Worm (Caenorhabditis elegans) whole organism, L3 larva: ENCODE results near the gene mrpl-44.

Source experiments
- R02D3.7 ChIP-seq: fragments of 150-350 bp; optimal IDR thresholded peaks from 2 replicates; lab custom pipeline; 2014; ENCODE audit warnings: missing biosample characterization, missing genetic modification characterization
- ZK546.5 ChIP-seq: sonication (generic microtip); optimal IDR thresholded peaks from 2 replicates; lab custom pipeline; 2017; ENCODE audit warnings: missing biosample characterization, missing genetic modification characterization
- aly-2 ChIP-seq: fragments of 150-350 bp; optimal IDR thresholded peaks from 2 replicates; lab custom pipeline; 2014; ENCODE audit warnings: missing biosample characterization, missing genetic modification characterization
- ama-1 ChIP-seq: fragments of 150-350 bp; optimal IDR thresholded peaks from 2 replicates; lab custom pipeline; 2018
- ceh-16 ChIP-seq: sonication (generic microtip); optimal IDR thresholded peaks from 2 replicates; lab custom pipeline; 2017; ENCODE audit warnings: missing biosample characterization, missing genetic modification characterization
- ceh-28 ChIP-seq: fragments of 150-350 bp; optimal IDR thresholded peaks from 2 replicates; lab custom pipeline; 2014; ENCODE audit warnings: missing biosample characterization, missing genetic modification reagents, missing genetic modification characterization
- ceh-9 ChIP-seq: sonication (generic microtip); optimal IDR thresholded peaks from 2 replicates; lab custom pipeline; 2018; ENCODE audit warnings: missing biosample characterization, missing genetic modification characterization
- daf-12 ChIP-seq: fragments of 150-350 bp; optimal IDR thresholded peaks from 2 replicates; lab custom pipeline; 2014; ENCODE audit warnings: missing biosample characterization, missing genetic modification reagents, missing genetic modification characterization
- egl-5 ChIP-seq: fragments of 150-350 bp; optimal IDR thresholded peaks from 2 replicates; lab custom pipeline; 2017; ENCODE audit warnings: missing biosample characterization, missing genetic modification reagents, missing genetic modification characterization, inconsistent platforms
- elt-2 ChIP-seq: sonication (generic microtip); optimal IDR thresholded peaks from 2 replicates; lab custom pipeline; 2016; ENCODE audit warnings: missing genetic modification reagents, mild to moderate bottlenecking, missing genetic modification characterization, missing compliant biosample characterization
- eor-1 ChIP-seq, 2 experiments: fragments of 150-350 bp; optimal IDR thresholded peaks; 2 replicates each; lab custom pipeline; 2014 to 2018; ENCODE audit warnings: missing biosample characterization in 2 of 2, missing genetic modification characterization in 2 of 2
- fkh-10 ChIP-seq: sonication (generic microtip); optimal IDR thresholded peaks from 2 replicates; lab custom pipeline; 2017; ENCODE audit warnings: missing biosample characterization, missing genetic modification reagents, missing genetic modification characterization
- lin-15B ChIP-seq: fragments of 150-350 bp; optimal IDR thresholded peaks from 2 replicates; lab custom pipeline; 2014; ENCODE audit warnings: missing biosample characterization, missing genetic modification characterization
- lin-39 ChIP-seq: fragments of 150-350 bp; optimal IDR thresholded peaks from 2 replicates; lab custom pipeline; 2018; ENCODE audit warnings: missing biosample characterization, missing genetic modification reagents, missing genetic modification characterization
- lsy-12 ChIP-seq: sonication (generic microtip); optimal IDR thresholded peaks from 2 replicates; lab custom pipeline; 2016; ENCODE audit warnings: mild to moderate bottlenecking, missing genetic modification characterization, missing compliant biosample characterization
- mdl-1 ChIP-seq: fragments of 150-350 bp; optimal IDR thresholded peaks from 2 replicates; lab custom pipeline; 2014; ENCODE audit warnings: missing biosample characterization, missing genetic modification characterization
- mml-1 ChIP-seq: fragments of 150-350 bp; sonication (generic microtip); optimal IDR thresholded peaks from 3 replicates; lab custom pipeline; 2014; ENCODE audit warnings: missing biosample characterization, missing genetic modification characterization
- nhr-11 ChIP-seq: fragments of 150-350 bp; optimal IDR thresholded peaks from 2 replicates; lab custom pipeline; 2014; ENCODE audit warnings: missing biosample characterization, missing genetic modification characterization
- nhr-12 ChIP-seq: fragments of 150-350 bp; optimal IDR thresholded peaks from 2 replicates; lab custom pipeline; 2014; ENCODE audit warnings: missing biosample characterization, missing genetic modification characterization
- nhr-23 ChIP-seq: fragments of 150-350 bp; optimal IDR thresholded peaks from 2 replicates; lab custom pipeline; 2014; ENCODE audit warnings: missing biosample characterization, missing genetic modification reagents, missing genetic modification characterization
- nhr-237 ChIP-seq: fragments of 150-350 bp; optimal IDR thresholded peaks from 2 replicates; lab custom pipeline; 2014; ENCODE audit warnings: missing biosample characterization, missing genetic modification characterization
- nhr-25 ChIP-seq: sonication (generic microtip); optimal IDR thresholded peaks from 2 replicates; lab custom pipeline; 2017; ENCODE audit warnings: missing biosample characterization, missing genetic modification characterization
- nhr-43 ChIP-seq: sonication (generic microtip); optimal IDR thresholded peaks from 2 replicates; lab custom pipeline; 2016; ENCODE audit warnings: mild to moderate bottlenecking, missing genetic modification characterization, missing compliant biosample characterization; ENCODE audit not compliant: poor library complexity, severe bottlenecking
- nhr-67 ChIP-seq: fragments of 150-350 bp; optimal IDR thresholded peaks from 2 replicates; lab custom pipeline; 2014; ENCODE audit warnings: missing biosample characterization, missing genetic modification characterization
- nhr-76 ChIP-seq: fragments of 150-350 bp; sonication (generic microtip); optimal IDR thresholded peaks from 5 replicates; lab custom pipeline; 2014; ENCODE audit warnings: missing biosample characterization, missing genetic modification characterization
- nhr-77 ChIP-seq: fragments of 150-350 bp; optimal IDR thresholded peaks from 2 replicates; lab custom pipeline; 2014; ENCODE audit warnings: missing biosample characterization, missing genetic modification characterization
- pha-4 ChIP-seq: fragments of 150-350 bp; optimal IDR thresholded peaks from 2 replicates; lab custom pipeline; 2014; ENCODE audit warnings: missing biosample characterization, missing genetic modification reagents, missing genetic modification characterization
- pqm-1 ChIP-seq: fragments of 150-350 bp; optimal IDR thresholded peaks from 2 replicates; lab custom pipeline; 2017; ENCODE audit warnings: missing biosample characterization, missing genetic modification characterization, inconsistent platforms
- sea-2 ChIP-seq: fragments of 150-350 bp; sonication (generic microtip); optimal IDR thresholded peaks from 4 replicates; lab custom pipeline; 2014; ENCODE audit warnings: missing biosample characterization, missing genetic modification reagents, missing genetic modification characterization
- skn-1 ChIP-seq: fragments of 150-350 bp; optimal IDR thresholded peaks from 2 replicates; lab custom pipeline; 2014; ENCODE audit warnings: missing biosample characterization, missing genetic modification characterization
- snpc-4 ChIP-seq: fragments of 150-350 bp; optimal IDR thresholded peaks from 2 replicates; lab custom pipeline; 2014; ENCODE audit warnings: missing biosample characterization, missing genetic modification characterization
- tbx-2 ChIP-seq: sonication (generic microtip); optimal IDR thresholded peaks from 2 replicates; lab custom pipeline; 2016; ENCODE audit warnings: mild to moderate bottlenecking, missing genetic modification characterization, missing compliant biosample characterization
- unc-39 ChIP-seq: sonication (generic microtip); optimal IDR thresholded peaks from 4 replicates; lab custom pipeline; 2017; ENCODE audit warnings: missing biosample characterization, missing genetic modification characterization
- ztf-11 ChIP-seq: fragments of 150-350 bp; optimal IDR thresholded peaks from 2 replicates; lab custom pipeline; 2014; ENCODE audit warnings: missing biosample characterization, missing genetic modification characterization
- ztf-4 ChIP-seq: fragments of 150-350 bp; optimal IDR thresholded peaks from 2 replicates; lab custom pipeline; 2014; ENCODE audit warnings: missing biosample characterization, missing genetic modification characterization

The mrpl-44 gene

ce11 chrIII:9110270-9110669 lies 21.1 kb upstream of the mrpl-44 start:
- TF ChIP-seq nhr-25 (peak; percentile 17), elt-2 (tag; lab: Kevin White, UChicago) (peak; percentile 46), pha-4 (tag; lab: Kevin White, UChicago) (no peak), daf-12 (tag; lab: Kevin White, UChicago) (no peak)

ce11 chrIII:9109726-9110125 lies 20.6 kb upstream of the mrpl-44 start:
- TF ChIP-seq nhr-76 (tag; lab: Kevin White, UChicago) (no peak), unc-39 (tag; lab: Kevin White, UChicago) (no peak), nhr-67 (no peak), nhr-11 (tag; lab: Kevin White, UChicago) (no peak), nhr-237 (tag; lab: Kevin White, UChicago) (no peak), ceh-9 (tag; lab: Kevin White, UChicago) (no peak), skn-1 (tag; lab: Kevin White, UChicago) (no peak), ama-1 (lab: Kevin White, UChicago) (no peak), snpc-4 (tag; lab: Kevin White, UChicago) (no peak), fkh-10 (no peak), eor-1 (tag; optimal IDR thresholded peaks at IDR 0.05; lab: Kevin White, UChicago) (no peak), nhr-77 (no peak), lsy-12 (tag; lab: Kevin White, UChicago) (no peak), tbx-2 (tag; lab: Kevin White, UChicago) (no peak), ceh-28 (no peak), ztf-4 (tag; lab: Kevin White, UChicago) (no peak), lin-39 (tag; lab: Kevin White, UChicago) (no peak), ztf-11 (tag; lab: Kevin White, UChicago) (no peak), nhr-23 (tag; lab: Kevin White, UChicago) (no peak), ZK546.5 (tag; lab: Kevin White, UChicago) (no peak)
- TF ChIP-seq, all 47 proteins: peak for 0

- TF ChIP-seq nhr-43 (tag; lab: Kevin White, UChicago) (no peak), elt-2 (tag; lab: Kevin White, UChicago) (no peak), snpc-4 (tag; lab: Kevin White, UChicago) (no peak), nhr-76 (tag; lab: Kevin White, UChicago) (no peak), R02D3.7 (no peak), mml-1 (no peak), lin-15B (no peak), ztf-4 (tag; lab: Kevin White, UChicago) (no peak), nhr-23 (tag; lab: Kevin White, UChicago) (no peak), nhr-237 (tag; lab: Kevin White, UChicago) (no peak), daf-12 (tag; lab: Kevin White, UChicago) (no peak), nhr-12 (tag; lab: Kevin White, UChicago) (no peak), lin-39 (tag; lab: Kevin White, UChicago) (no peak), eor-1 (tag; optimal IDR thresholded peaks at IDR 0.05; lab: Kevin White, UChicago) (no peak), sea-2 (GFP tag; lab: Kevin White, UChicago) (no peak), nhr-77 (no peak), aly-2 (tag; lab: Kevin White, UChicago) (no peak), lsy-12 (tag; lab: Kevin White, UChicago) (no peak)
- TF ChIP-seq, all 47 proteins: peak for 0
These were observed 20.0 kb upstream of the mrpl-44 start, which contains the start of gene cya-1 for ce11 chrIII:9109172-9109571. cya-1 (minus strand) TSS chrIII:9109272.

ce11 chrIII:9105653-9106052 lies 16.5 kb upstream of the mrpl-44 start:
- TF ChIP-seq nhr-43 (tag; lab: Kevin White, UChicago) = no peak
- no peak for TF ChIP-seq lsy-12 (tag; lab: Kevin White, UChicago)
- TF ChIP-seq nhr-11 (tag; lab: Kevin White, UChicago) = no peak
- no peak for TF ChIP-seq ceh-28
- no peak for TF ChIP-seq egl-5 (tag; lab: Kevin White, UChicago)
- TF ChIP-seq, all 47 proteins: peak for 0

- TF ChIP-seq lin-39 (tag; lab: Kevin White, UChicago) (peak; percentile 19), mdl-1 (no peak), skn-1 (tag; lab: Kevin White, UChicago) (peak; percentile 17), ama-1 (lab: Kevin White, UChicago) (peak; percentile 30), pqm-1 (tag; lab: Kevin White, UChicago) (peak; percentile 26), nhr-43 (tag; lab: Kevin White, UChicago) (peak; percentile 24), lsy-12 (tag; lab: Kevin White, UChicago) (peak; percentile 15), elt-2 (tag; lab: Kevin White, UChicago) (peak; percentile 34), nhr-25 (peak; percentile 9), ceh-16 (no peak)
These were observed 14.9 kb upstream of the mrpl-44 start for ce11 chrIII:9104060-9104459.
